Worm (Caenorhabditis elegans) whole organism, midembryonic: ENCODE measurements around the gene nrde-3.

Experiments
- T22C8.4 ChIP-seq: fragments of 200-800 bp; sonication (Bioruptor generic); IDR thresholded peaks from 2 replicates; pipeline ENCODE4 v1.3.6; 2022; ENCODE audit warnings: missing genetic modification characterization, missing compliant biosample characterization
- cog-1 ChIP-seq: sonication (generic microtip); optimal IDR thresholded peaks from 2 replicates; lab custom pipeline; 2016; ENCODE audit warnings: missing genetic modification characterization, missing compliant biosample characterization
- flt-1 ChIP-seq: fragments of 200-800 bp; sonication (Bioruptor generic); IDR thresholded peaks from 2 replicates; pipeline ENCODE4 v1.3.6; 2022; ENCODE audit warnings: missing genetic modification characterization, missing compliant biosample characterization
- klf-2 ChIP-seq: fragments of 200-800 bp; sonication (Bioruptor generic); conservative IDR thresholded peaks from 2 replicates; pipeline ENCODE4 v1.3.6; 2022; ENCODE audit warnings: missing genetic modification reagents, missing genetic modification characterization, missing compliant biosample characterization
- med-1 ChIP-seq: sonication (generic microtip); optimal IDR thresholded peaks from 2 replicates; lab custom pipeline; 2017; ENCODE audit warnings: missing genetic modification characterization, mild to moderate bottlenecking, missing compliant biosample characterization, antibody characterized with exemption, missing genetic modification reagents; ENCODE audit not compliant: insufficient read depth
- ref-1 ChIP-seq: fragments of 200-800 bp; sonication (Bioruptor generic); conservative IDR thresholded peaks from 2 replicates; pipeline ENCODE4 v1.3.6; 2022; ENCODE audit warnings: missing genetic modification reagents, missing genetic modification characterization, missing compliant biosample characterization
- tab-1 ChIP-seq: fragments of 200-800 bp; sonication (Bioruptor generic); IDR thresholded peaks from 2 replicates; pipeline ENCODE4 v1.3.6; 2022; ENCODE audit warnings: missing genetic modification characterization, missing compliant biosample characterization
- ztf-23 ChIP-seq: fragments of 200-800 bp; sonication (Bioruptor generic); IDR thresholded peaks from 2 replicates; pipeline ENCODE4 v1.3.6; 2022; ENCODE audit warnings: missing genetic modification reagents, missing genetic modification characterization, missing compliant biosample characterization
- ztf-29 ChIP-seq: fragments of 200-800 bp; sonication (Bioruptor generic); IDR thresholded peaks from 2 replicates; pipeline ENCODE4 v1.3.6; 2022; ENCODE audit warnings: missing genetic modification reagents, missing genetic modification characterization, missing compliant biosample characterization

ce11 chrX:423757-424156 is 51.7 kb downstream of the nrde-3 start:
- no peak for TF ChIP-seq T22C8.4 (GFP tag; lab: Robert Waterston, UW)
- no peak for TF ChIP-seq med-1
- TF ChIP-seq ref-1: no peak
- TF ChIP-seq tab-1 (GFP tag; lab: Robert Waterston, UW): no peak
- no peak for TF ChIP-seq cog-1 (tag; lab: Kevin White, UChicago)
- no peak for TF ChIP-seq klf-2 (GFP tag; lab: Robert Waterston, UW)
- no peak for TF ChIP-seq ztf-23 (GFP tag; lab: Robert Waterston, UW)
- TF ChIP-seq ztf-29 (GFP tag; lab: Robert Waterston, UW): no peak
- TF ChIP-seq flt-1: no peak
